Worm (Caenorhabditis elegans): Measurements from ENCODE around the gene F36H5.8.

DNA sequence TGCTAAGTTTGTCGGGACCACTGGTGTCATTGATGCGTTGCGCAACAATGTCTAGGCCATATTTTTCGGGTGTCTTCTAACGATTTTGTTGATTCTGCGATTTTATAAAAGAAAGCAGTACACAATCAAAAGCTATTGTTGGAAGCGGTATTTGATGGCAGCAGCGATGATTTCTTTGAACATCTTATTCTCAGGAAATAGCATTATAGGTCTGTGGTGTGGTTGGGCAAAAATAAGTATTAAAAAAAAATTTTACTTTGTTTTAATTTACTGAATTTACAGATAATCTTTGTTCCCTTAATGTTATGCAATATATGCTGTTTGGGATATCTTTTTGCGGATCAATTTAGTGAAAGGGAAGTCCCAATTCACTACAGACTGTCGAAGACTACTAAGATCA lies 6.5 kb upstream of the F36H5.8 start, which contains the start of gene F36H5.10:
- no peak for TF ChIP-seq flt-1 (GFP tag; IDR thresholded peaks at IDR 0.05)
- no peak for TF ChIP-seq ztf-23 (GFP tag; IDR thresholded peaks at IDR 0.05)

All from whole organism, midembryonic.